Fruit fly (Drosophila melanogaster) whole organism, prepupa: ENCODE results near the gene Rpn12R.

ENCODE experiments used
- Blimp-1 ChIP-seq: fragments of 200-800 bp; sonication (Bioruptor generic); optimal IDR thresholded peaks from 3 replicates; lab custom pipeline; 2017; ENCODE audit warnings: missing biosample characterization, missing genetic modification characterization, mild to moderate bottlenecking, moderate library complexity, missing genetic modification reagents
- CG10631 ChIP-seq: fragments of 200-800 bp; sonication (Bioruptor generic); optimal IDR thresholded peaks from 2 replicates; lab custom pipeline; 2016; ENCODE audit warnings: missing biosample characterization, missing genetic modification characterization
- CG10669 ChIP-seq: fragments of 200-800 bp; sonication (Bioruptor generic); optimal IDR thresholded peaks from 3 replicates; lab custom pipeline; 2018; ENCODE audit warnings: missing biosample characterization, mild to moderate bottlenecking, missing genetic modification characterization, moderate library complexity
- CG11902 ChIP-seq: fragments of 200-800 bp; sonication (Bioruptor generic); optimal IDR thresholded peaks from 3 replicates; lab custom pipeline; 2016; ENCODE audit warnings: missing biosample characterization, missing genetic modification characterization
- CG15336 ChIP-seq: fragments of 200-800 bp; sonication (Bioruptor generic); IDR thresholded peaks from 2 replicates; pipeline ENCODE4 v1.3.6; 2022; ENCODE audit warnings: missing biosample characterization, missing genetic modification characterization
- CG16779 ChIP-seq: fragments of 200-800 bp; sonication (Bioruptor generic); optimal IDR thresholded peaks from 3 replicates; lab custom pipeline; 2017; ENCODE audit warnings: missing biosample characterization, mild to moderate bottlenecking, missing genetic modification characterization
- CG32006 ChIP-seq: fragments of 200-800 bp; sonication (Bioruptor generic); optimal IDR thresholded peaks from 3 replicates; lab custom pipeline; 2017; ENCODE audit warnings: missing biosample characterization, mild to moderate bottlenecking, missing genetic modification characterization
- CG4318 ChIP-seq: fragments of 200-800 bp; sonication (Bioruptor generic); optimal IDR thresholded peaks from 3 replicates; lab custom pipeline; 2017; ENCODE audit warnings: missing biosample characterization, mild to moderate bottlenecking, missing genetic modification characterization
- CG6276 ChIP-seq: fragments of 200-800 bp; sonication (Bioruptor generic); optimal IDR thresholded peaks from 2 replicates; lab custom pipeline; 2017; ENCODE audit warnings: missing biosample characterization, mild to moderate bottlenecking, missing genetic modification characterization
- CG6792 ChIP-seq: fragments of 200-800 bp; sonication (Bioruptor generic); optimal IDR thresholded peaks from 3 replicates; lab custom pipeline; 2016; ENCODE audit warnings: missing biosample characterization, missing genetic modification characterization
- CG6854 ChIP-seq: fragments of 200-800 bp; sonication (Bioruptor generic); optimal IDR thresholded peaks from 2 replicates; lab custom pipeline; 2017; ENCODE audit warnings: missing biosample characterization, mild to moderate bottlenecking, missing genetic modification characterization
- CG7368 ChIP-seq: fragments of 200-800 bp; sonication (Bioruptor generic); optimal IDR thresholded peaks from 3 replicates; lab custom pipeline; 2016; ENCODE audit warnings: missing biosample characterization, missing genetic modification characterization
- CG8119 ChIP-seq: fragments of 200-800 bp; sonication (Bioruptor generic); IDR thresholded peaks from 3 replicates; pipeline ENCODE4 v1.3.6; 2022; ENCODE audit warnings: missing biosample characterization, missing genetic modification characterization
- CG8319 ChIP-seq: fragments of 200-800 bp; sonication (Bioruptor generic); optimal IDR thresholded peaks from 3 replicates; lab custom pipeline; 2016; ENCODE audit warnings: missing biosample characterization, missing genetic modification characterization
- CG8632 ChIP-seq: fragments of 200-800 bp; sonication (Bioruptor generic); optimal IDR thresholded peaks from 3 replicates; lab custom pipeline; 2016; ENCODE audit warnings: missing biosample characterization, missing genetic modification characterization
- CG9139 ChIP-seq: fragments of 200-800 bp; sonication (Bioruptor generic); optimal IDR thresholded peaks from 3 replicates; lab custom pipeline; 2017; ENCODE audit warnings: missing biosample characterization, mild to moderate bottlenecking, missing genetic modification characterization
- Eip93F ChIP-seq: fragments of 200-800 bp; sonication (Bioruptor generic); optimal IDR thresholded peaks from 2 replicates; lab custom pipeline; 2016; ENCODE audit warnings: missing biosample characterization, mild to moderate bottlenecking, missing genetic modification characterization
- Ets21C ChIP-seq: fragments of 200-800 bp; sonication (Bioruptor generic); optimal IDR thresholded peaks from 3 replicates; lab custom pipeline; 2016; ENCODE audit warnings: missing biosample characterization, missing genetic modification characterization
- Hr38 ChIP-seq: sonication (Bioruptor generic); optimal IDR thresholded peaks from 2 replicates; lab custom pipeline; 2016; ENCODE audit warnings: missing biosample characterization, missing genetic modification characterization
- Hr39 ChIP-seq: fragments of 200-800 bp; sonication (Bioruptor generic); optimal IDR thresholded peaks from 2 replicates; lab custom pipeline; 2016; ENCODE audit warnings: missing biosample characterization, missing genetic modification characterization
- Hr4 ChIP-seq: fragments of 200-800 bp; sonication (Bioruptor generic); optimal IDR thresholded peaks from 3 replicates; lab custom pipeline; 2016; ENCODE audit warnings: missing biosample characterization, missing genetic modification characterization
- Lpt ChIP-seq: fragments of 200-800 bp; sonication (Bioruptor generic); optimal IDR thresholded peaks from 3 replicates; lab custom pipeline; 2016; ENCODE audit warnings: missing biosample characterization, missing genetic modification characterization
- Met ChIP-seq: fragments of 200-800 bp; sonication (Bioruptor generic); optimal IDR thresholded peaks from 3 replicates; lab custom pipeline; 2016; ENCODE audit warnings: missing biosample characterization, missing genetic modification characterization
- OdsH ChIP-seq: fragments of 200-800 bp; sonication (Bioruptor generic); optimal IDR thresholded peaks from 3 replicates; lab custom pipeline; 2016; ENCODE audit warnings: missing biosample characterization, missing genetic modification characterization
- Sox102F ChIP-seq: fragments of 200-800 bp; sonication (Bioruptor generic); optimal IDR thresholded peaks from 2 replicates; lab custom pipeline; 2016; ENCODE audit warnings: missing biosample characterization, mild to moderate bottlenecking, missing genetic modification characterization
- Sox14 ChIP-seq: fragments of 200-800 bp; sonication (Bioruptor generic); optimal IDR thresholded peaks from 3 replicates; lab custom pipeline; 2016; ENCODE audit warnings: missing biosample characterization, missing genetic modification characterization
- achi ChIP-seq: fragments of 200-800 bp; sonication (Bioruptor generic); optimal IDR thresholded peaks from 3 replicates; lab custom pipeline; 2016; ENCODE audit warnings: missing biosample characterization, missing genetic modification characterization
- acj6 ChIP-seq: fragments of 200-800 bp; sonication (Bioruptor generic); optimal IDR thresholded peaks from 3 replicates; lab custom pipeline; 2016; ENCODE audit warnings: missing biosample characterization, missing genetic modification characterization
- cyc ChIP-seq: fragments of 200-800 bp; sonication (Bioruptor generic); optimal IDR thresholded peaks from 3 replicates; lab custom pipeline; 2016; ENCODE audit warnings: missing biosample characterization, missing genetic modification characterization
- dac ChIP-seq: fragments of 200-800 bp; sonication (Bioruptor generic); optimal IDR thresholded peaks from 2 replicates; lab custom pipeline; 2017; ENCODE audit warnings: missing biosample characterization, mild to moderate bottlenecking, missing genetic modification characterization
- dsx ChIP-seq: fragments of 200-800 bp; optimal IDR thresholded peaks from 3 replicates; lab custom pipeline; 2019; ENCODE audit warnings: missing biosample characterization, mild to moderate bottlenecking, missing genetic modification characterization, moderate library complexity; ENCODE audit not compliant: poor library complexity, severe bottlenecking
- esn ChIP-seq: fragments of 200-800 bp; sonication (Bioruptor generic); optimal IDR thresholded peaks from 2 replicates; lab custom pipeline; 2016; ENCODE audit warnings: missing biosample characterization, mild to moderate bottlenecking, missing genetic modification characterization, moderate library complexity
- fkh ChIP-seq: fragments of 200-800 bp; sonication (Bioruptor generic); optimal IDR thresholded peaks from 3 replicates; lab custom pipeline; 2017; ENCODE audit warnings: missing biosample characterization, mild to moderate bottlenecking, missing genetic modification characterization, moderate library complexity
- lz ChIP-seq: fragments of 200-800 bp; sonication (Bioruptor generic); optimal IDR thresholded peaks from 3 replicates; lab custom pipeline; 2016; ENCODE audit warnings: missing biosample characterization, missing genetic modification characterization
- net ChIP-seq: fragments of 200-800 bp; sonication (Bioruptor generic); optimal IDR thresholded peaks from 3 replicates; lab custom pipeline; 2016; ENCODE audit warnings: missing biosample characterization, missing genetic modification characterization
- pdm3 ChIP-seq: fragments of 200-800 bp; sonication (Bioruptor generic); optimal IDR thresholded peaks from 3 replicates; lab custom pipeline; 2016; ENCODE audit warnings: missing biosample characterization, missing genetic modification characterization
- salr ChIP-seq, 2 experiments: fragments of 200-800 bp; sonication (Bioruptor generic); optimal IDR thresholded peaks; 3 replicates each; lab custom pipeline; 2016 to 2018; ENCODE audit warnings: missing biosample characterization in 2 of 2, missing genetic modification characterization in 2 of 2, mild to moderate bottlenecking in 1 of 2
- spab ChIP-seq: fragments of 200-800 bp; sonication (Bioruptor generic); optimal IDR thresholded peaks from 2 replicates; lab custom pipeline; 2017; ENCODE audit warnings: missing biosample characterization, mild to moderate bottlenecking, missing genetic modification characterization, missing genetic modification reagents
- ss ChIP-seq, 2 experiments: fragments of 200-800 bp; sonication (Bioruptor generic); optimal IDR thresholded peaks; 2 replicates in 1 of 2; 3 replicates in 1 of 2; lab custom pipeline; 2017 to 2018; ENCODE audit warnings: mild to moderate bottlenecking in 2 of 2, missing biosample characterization in 2 of 2, missing genetic modification characterization in 2 of 2, moderate library complexity in 1 of 2
- svp ChIP-seq: fragments of 200-800 bp; sonication (Bioruptor generic); peaks from one replicate; lab custom pipeline; 2016; ENCODE audit warnings: missing biosample characterization, missing genetic modification characterization
- topi ChIP-seq: fragments of 200-800 bp; sonication (Bioruptor generic); optimal IDR thresholded peaks from 3 replicates; lab custom pipeline; 2016; ENCODE audit warnings: missing biosample characterization, missing genetic modification characterization
- vri ChIP-seq: fragments of 200-800 bp; sonication (Bioruptor generic); optimal IDR thresholded peaks from 3 replicates; lab custom pipeline; 2016; ENCODE audit warnings: missing biosample characterization, mild to moderate bottlenecking, missing genetic modification characterization

Rpn12R gene

DNA sequence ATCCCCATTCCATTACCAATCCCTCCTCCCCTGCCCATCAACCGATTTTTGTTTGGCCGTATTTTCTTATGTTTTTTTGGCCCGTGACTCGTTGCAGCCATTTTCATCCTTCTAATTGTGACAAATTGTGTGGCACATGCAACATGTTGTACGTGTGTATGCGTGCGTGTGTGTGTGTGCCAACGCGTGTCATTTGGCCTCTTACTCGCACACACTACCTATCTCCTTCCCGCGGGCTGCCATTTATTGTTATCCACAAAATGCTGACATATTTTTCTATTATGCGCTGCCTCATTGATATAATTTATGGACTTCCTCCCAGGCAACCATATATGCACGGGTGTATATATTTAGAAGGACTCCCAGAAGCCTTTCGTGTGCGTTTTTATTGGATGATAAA is 10.6 kb downstream of the Rpn12R start:
- TF ChIP-seq dsx (GFP tag; lab: Kevin White, UChicago) (no peak), Blimp-1 (GFP tag; lab: Kevin White, UChicago) (no peak), CG9139 (no peak), svp (GFP tag; lab: Kevin White, UChicago) (peak; percentile 8)

DNA sequence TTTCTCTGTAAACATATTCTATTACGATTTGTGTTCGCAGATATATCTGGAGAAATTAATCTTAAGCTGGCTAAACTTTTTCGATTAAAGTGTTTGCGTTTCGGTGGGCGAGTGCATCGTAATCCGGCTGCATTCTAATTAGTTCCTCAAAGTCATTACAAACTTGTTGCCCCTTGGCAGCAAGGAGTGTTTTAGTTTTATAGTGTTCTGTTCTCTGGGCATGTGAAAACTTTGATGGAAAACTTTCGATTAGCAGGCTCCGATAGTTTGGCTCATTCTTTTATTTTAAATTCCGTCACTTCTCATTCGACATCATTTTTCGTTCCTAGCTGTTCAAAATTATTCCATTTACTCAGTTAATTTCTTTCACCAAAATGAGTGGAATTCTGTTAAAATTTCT is 19.2 kb downstream of the Rpn12R start, which contains the start of gene CG32148:
TSS of gene CG32148 (plus strand) at position 301 of the 400 bp plus-strand sequence.
- TF ChIP-seq Sox102F (GFP tag; lab: Kevin White, UChicago) (no peak), CG8119 (no peak), spab (GFP tag; lab: Kevin White, UChicago) (no peak), dac (GFP tag; lab: Kevin White, UChicago) (no peak), Eip93F (GFP tag; lab: Kevin White, UChicago) (no peak), vri (no peak), achi (GFP tag; lab: Kevin White, UChicago) (no peak), pdm3 (no peak), topi (GFP tag; lab: Kevin White, UChicago) (no peak), salr (GFP tag; optimal IDR thresholded peaks at IDR 0.05; lab: Kevin White, UChicago) (no peak), Ets21C (GFP tag; lab: Kevin White, UChicago) (no peak)

DNA sequence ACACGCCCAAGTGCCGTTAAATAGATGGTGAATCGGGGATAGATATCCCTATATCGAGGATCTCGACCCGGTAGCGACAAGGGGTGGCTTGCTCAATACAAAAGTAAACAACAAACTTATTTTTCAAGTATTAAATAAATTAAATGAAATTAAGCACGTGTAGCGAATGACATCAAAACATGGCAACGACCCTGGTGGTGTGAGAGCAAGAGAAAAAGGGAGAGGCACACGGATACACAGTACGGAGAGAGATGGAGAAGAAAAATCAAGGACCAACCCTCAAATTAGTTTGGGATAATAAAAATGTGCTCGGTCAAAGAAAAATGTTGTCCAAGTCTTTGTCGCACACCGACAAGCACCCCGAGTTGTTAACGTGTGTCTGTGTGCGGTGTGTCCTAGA is 21.4 kb downstream of the Rpn12R start:
- TF ChIP-seq Eip93F (GFP tag; lab: Kevin White, UChicago), result no peak
- TF ChIP-seq salr (GFP tag; optimal IDR thresholded peaks at IDR 0.05; lab: Kevin White, UChicago), result no peak
- no peak for TF ChIP-seq CG6854 (GFP tag; lab: Kevin White, UChicago)
- no peak for TF ChIP-seq svp (GFP tag; lab: Kevin White, UChicago)
- no peak for TF ChIP-seq cyc (GFP tag; lab: Kevin White, UChicago)
- no peak for TF ChIP-seq CG9139
- no peak for TF ChIP-seq esn (GFP tag; lab: Kevin White, UChicago)
- no peak for TF ChIP-seq CG6276 (GFP tag; lab: Kevin White, UChicago)
- no peak for TF ChIP-seq CG11902
- no peak for TF ChIP-seq CG6792 (GFP tag; lab: Kevin White, UChicago)
- no peak for TF ChIP-seq achi (GFP tag; lab: Kevin White, UChicago)

- TF ChIP-seq Ets21C (GFP tag; lab: Kevin White, UChicago), result peak; percentile 48
- TF ChIP-seq CG32006 (GFP tag; lab: Kevin White, UChicago), result peak; percentile 85
- TF ChIP-seq dsx (GFP tag; lab: Kevin White, UChicago), result peak; percentile 83
- TF ChIP-seq esn (GFP tag; lab: Kevin White, UChicago), result peak; percentile 87
- peak; percentile 93 for TF ChIP-seq net (GFP tag; lab: Kevin White, UChicago)
- peak; percentile 78 for TF ChIP-seq CG9139
- peak; percentile 85 for TF ChIP-seq CG16779
- TF ChIP-seq Hr4 (GFP tag; lab: Kevin White, UChicago), result peak; percentile 94
- peak; percentile 87 for TF ChIP-seq CG10669
- TF ChIP-seq fkh (GFP tag; lab: Kevin White, UChicago), result peak; percentile 3
- TF ChIP-seq Lpt, result peak; percentile 89
- TF ChIP-seq Met (GFP tag; lab: Kevin White, UChicago), result peak; percentile 85
- TF ChIP-seq ss (GFP tag; optimal IDR thresholded peaks at IDR 0.05; lab: Kevin White, UChicago), result peak; percentile 82 to 83
- TF ChIP-seq CG6276 (GFP tag; lab: Kevin White, UChicago), result peak; percentile 92
- TF ChIP-seq CG6792 (GFP tag; lab: Kevin White, UChicago), result peak; percentile 74
- TF ChIP-seq OdsH (GFP tag; lab: Kevin White, UChicago), result peak; percentile 93
- peak; percentile 79 for TF ChIP-seq Sox14 (GFP tag; lab: Kevin White, UChicago)
- peak; percentile 68 for TF ChIP-seq cyc (GFP tag; lab: Kevin White, UChicago)
- peak; percentile 85 for TF ChIP-seq topi (GFP tag; lab: Kevin White, UChicago)
- no peak for TF ChIP-seq CG6854 (GFP tag; lab: Kevin White, UChicago)
- peak; percentile 77 for TF ChIP-seq CG4318 (GFP tag; lab: Kevin White, UChicago)
- peak; percentile 83 for TF ChIP-seq CG8632 (GFP tag; lab: Kevin White, UChicago)
- peak; percentile 81 for TF ChIP-seq Sox102F (GFP tag; lab: Kevin White, UChicago)
- TF ChIP-seq Hr39 (GFP tag; lab: Kevin White, UChicago), result peak; percentile 57
- TF ChIP-seq CG8319, result peak; percentile 62
- peak; percentile 96 for TF ChIP-seq CG15336 (GFP tag; lab: Robert Waterston, UW)
- peak; percentile 55 for TF ChIP-seq lz (GFP tag; lab: Kevin White, UChicago)
- TF ChIP-seq Eip93F (GFP tag; lab: Kevin White, UChicago), result peak; percentile 61
- peak; percentile 85 for TF ChIP-seq CG7368 (GFP tag; lab: Kevin White, UChicago)
- TF ChIP-seq Hr38 (GFP tag; lab: Kevin White, UChicago), result no peak
- TF ChIP-seq CG10631 (GFP tag; lab: Kevin White, UChicago), result peak; percentile 88
- peak; percentile 91 for TF ChIP-seq acj6 (GFP tag; lab: Kevin White, UChicago)
Observed at dm6 chr3L:15013957-15014692, 28.2 kb downstream of the Rpn12R start, which contains the start of gene Reck. TSS of gene Reck (minus strand) at chr3L:15014062.
